Fruit fly (Drosophila melanogaster) whole organism, embryonic: ENCODE results near the gene CG4461.
A peak's percentile ranks its signal among the peaks of the same experiment; 100 is the strongest.

ENCODE experiments used
- B-H1 ChIP-seq: fragments of 200-800 bp; sonication (Bioruptor generic); IDR thresholded peaks from 3 replicates; pipeline ENCODE4 v1.3.6; 2022; ENCODE audit warnings: missing biosample characterization, missing genetic modification characterization
- Bteb2 ChIP-seq: fragments of 200-800 bp; sonication (Bioruptor generic); optimal IDR thresholded peaks from 2 replicates; lab custom pipeline; 2016; ENCODE audit warnings: missing biosample characterization, missing genetic modification characterization
- CG12659 ChIP-seq: fragments of 200-800 bp; sonication (Bioruptor generic); optimal IDR thresholded peaks from 3 replicates; lab custom pipeline; 2017; ENCODE audit warnings: mild to moderate bottlenecking, missing biosample characterization, missing genetic modification reagents, missing genetic modification characterization
- CG14710 ChIP-seq: fragments of 200-800 bp; sonication (Bioruptor generic); optimal IDR thresholded peaks from 3 replicates; lab custom pipeline; 2019; ENCODE audit warnings: missing biosample characterization, mild to moderate bottlenecking, missing genetic modification characterization, moderate library complexity
- CG1529 ChIP-seq: fragments of 200-800 bp; sonication (Bioruptor generic); optimal IDR thresholded peaks from 3 replicates; lab custom pipeline; 2018; ENCODE audit warnings: missing biosample characterization, missing genetic modification characterization
- CG15696 ChIP-seq: fragments of 200-800 bp; sonication (Bioruptor generic); optimal IDR thresholded peaks from 2 replicates; lab custom pipeline; 2019; ENCODE audit warnings: missing biosample characterization, mild to moderate bottlenecking, missing genetic modification characterization, moderate library complexity
- CG17612 ChIP-seq: fragments of 200-800 bp; sonication (Bioruptor generic); IDR thresholded peaks from 2 replicates; pipeline ENCODE4 v1.3.6; 2022; ENCODE audit warnings: missing biosample characterization, missing genetic modification characterization
- CG18476 ChIP-seq: fragments of 200-800 bp; sonication (Bioruptor generic); optimal IDR thresholded peaks from 2 replicates; lab custom pipeline; 2016; ENCODE audit warnings: missing biosample characterization, mild to moderate bottlenecking, missing genetic modification characterization
- CG18599 ChIP-seq: fragments of 200-800 bp; sonication (Bioruptor generic); optimal IDR thresholded peaks from 3 replicates; lab custom pipeline; 2017; ENCODE audit warnings: missing biosample characterization, missing genetic modification characterization, mild to moderate bottlenecking, moderate library complexity, missing genetic modification reagents
- CG4328 ChIP-seq: fragments of 200-800 bp; sonication (Bioruptor generic); optimal IDR thresholded peaks from 3 replicates; lab custom pipeline; 2017; ENCODE audit warnings: missing biosample characterization, missing genetic modification reagents, missing genetic modification characterization
- CG6175 ChIP-seq: fragments of 200-800 bp; sonication (Bioruptor generic); IDR thresholded peaks from 3 replicates; pipeline ENCODE4 v1.3.6; 2022; ENCODE audit warnings: missing biosample characterization, missing genetic modification characterization
- CG6683 ChIP-seq: fragments of 200-800 bp; sonication (Bioruptor generic); optimal IDR thresholded peaks from 2 replicates; lab custom pipeline; 2017; ENCODE audit warnings: missing biosample characterization, mild to moderate bottlenecking, missing genetic modification characterization, missing genetic modification reagents
- CG7372 ChIP-seq: fragments of 200-800 bp; sonication (Bioruptor generic); IDR thresholded peaks from 2 replicates; pipeline ENCODE4 v1.3.6; 2022; ENCODE audit warnings: missing biosample characterization, missing genetic modification characterization
- CG7839 ChIP-seq: fragments of 200-800 bp; sonication (Bioruptor generic); optimal IDR thresholded peaks from 3 replicates; lab custom pipeline; 2018; ENCODE audit warnings: missing biosample characterization, mild to moderate bottlenecking, missing genetic modification characterization, moderate library complexity
- CG7963 ChIP-seq: fragments of 200-800 bp; sonication (Bioruptor generic); IDR thresholded peaks from 3 replicates; pipeline ENCODE4 v1.3.6; 2022; ENCODE audit warnings: missing biosample characterization, missing genetic modification characterization; ENCODE audit not compliant: partially characterized antibody
- CG8290 ChIP-seq, 3 experiments: fragments of 200-800 bp; sonication (Bioruptor generic); optimal IDR thresholded peaks; 2 replicates each; lab custom pipeline; 2016 to 2019; ENCODE audit warnings: missing biosample characterization in 3 of 3, missing genetic modification characterization in 3 of 3, mild to moderate bottlenecking in 2 of 3, moderate library complexity in 1 of 3
- CG8388 ChIP-seq: fragments of 200-800 bp; sonication (Bioruptor generic); optimal IDR thresholded peaks from 2 replicates; lab custom pipeline; 2019; ENCODE audit warnings: missing biosample characterization, mild to moderate bottlenecking, missing genetic modification characterization, moderate library complexity
- CG9817 ChIP-seq: fragments of 200-800 bp; sonication (Bioruptor generic); optimal IDR thresholded peaks from 2 replicates; lab custom pipeline; 2018; ENCODE audit warnings: missing biosample characterization, mild to moderate bottlenecking, missing genetic modification characterization, moderate library complexity
- Dek ChIP-seq: fragments of 200-800 bp; sonication (Bioruptor generic); optimal IDR thresholded peaks from 3 replicates; lab custom pipeline; 2019; ENCODE audit warnings: missing biosample characterization, mild to moderate bottlenecking, missing genetic modification characterization, moderate library complexity
- Dll ChIP-seq: fragments of 200-800 bp; sonication (Bioruptor generic); IDR thresholded peaks from 4 replicates; pipeline ENCODE4 v1.3.6; 2022; ENCODE audit warnings: missing biosample characterization, missing genetic modification characterization; ENCODE audit not compliant: partially characterized antibody
- GATAe ChIP-seq: fragments of 200-800 bp; sonication (Bioruptor generic); conservative IDR thresholded peaks from 2 replicates; pipeline ENCODE4 v1.3.6; 2022; ENCODE audit warnings: missing biosample characterization, missing genetic modification characterization
- HmgZ ChIP-seq: fragments of 200-800 bp; sonication (Bioruptor generic); optimal IDR thresholded peaks from 2 replicates; lab custom pipeline; 2018; ENCODE audit warnings: missing biosample characterization, mild to moderate bottlenecking, missing genetic modification characterization
- Hr3 ChIP-seq: fragments of 200-800 bp; sonication (Bioruptor generic); optimal IDR thresholded peaks from 3 replicates; lab custom pipeline; 2016; ENCODE audit warnings: missing biosample characterization, missing genetic modification characterization
- Hr39 ChIP-seq: fragments of >200 bp; optimal IDR thresholded peaks from 2 replicates; lab custom pipeline; 2017
- Lpt ChIP-seq: fragments of >200 bp; optimal IDR thresholded peaks from 2 replicates; lab custom pipeline; 2018; ENCODE audit warnings: missing biosample characterization, missing genetic modification characterization
- Meics ChIP-seq: fragments of 200-800 bp; sonication (Bioruptor generic); optimal IDR thresholded peaks from 2 replicates; lab custom pipeline; 2017; ENCODE audit warnings: missing biosample characterization, mild to moderate bottlenecking, missing genetic modification characterization
- Opbp ChIP-seq: fragments of 200-800 bp; sonication (Bioruptor generic); IDR thresholded peaks from 3 replicates; pipeline ENCODE4 v1.3.6; 2022; ENCODE audit warnings: missing biosample characterization, missing genetic modification characterization; ENCODE audit not compliant: partially characterized antibody
- Side ChIP-seq: fragments of 200-800 bp; sonication (Bioruptor generic); optimal IDR thresholded peaks from 2 replicates; lab custom pipeline; 2016; ENCODE audit warnings: missing biosample characterization, missing genetic modification characterization
- Usf ChIP-seq: fragments of 200-800 bp; sonication (Bioruptor generic); optimal IDR thresholded peaks from 2 replicates; lab custom pipeline; 2017; ENCODE audit warnings: missing genotype, missing biosample characterization, missing genetic modification characterization
- cad ChIP-seq: fragments of >200 bp; optimal IDR thresholded peaks from 2 replicates; lab custom pipeline; 2017; ENCODE audit warnings: missing biosample characterization, missing genetic modification characterization
- cg ChIP-seq: fragments of 200-800 bp; sonication (Bioruptor generic); optimal IDR thresholded peaks from 3 replicates; lab custom pipeline; 2019; ENCODE audit warnings: missing biosample characterization, mild to moderate bottlenecking, missing genetic modification characterization, moderate library complexity
- chinmo ChIP-seq: fragments of 200-800 bp; sonication (Bioruptor generic); IDR thresholded peaks from 4 replicates; pipeline ENCODE4 v1.3.6; 2022; ENCODE audit warnings: missing biosample characterization, missing genetic modification characterization; ENCODE audit not compliant: partially characterized antibody
- chm ChIP-seq: fragments of 200-800 bp; sonication (Bioruptor generic); IDR thresholded peaks from 2 replicates; pipeline ENCODE4 v1.3.6; 2022; ENCODE audit warnings: missing biosample characterization, missing genetic modification characterization
- dan ChIP-seq: fragments of 200-800 bp; sonication (Bioruptor generic); IDR thresholded peaks from 2 replicates; pipeline ENCODE4 v1.3.6; 2022; ENCODE audit warnings: missing biosample characterization, missing genetic modification characterization
- dati ChIP-seq: fragments of 200-800 bp; sonication (Bioruptor generic); IDR thresholded peaks from 2 replicates; pipeline ENCODE4 v1.3.6; 2022; ENCODE audit warnings: missing biosample characterization, missing genetic modification characterization
- dpn ChIP-seq, 2 experiments: fragments of 200-800 bp; sonication (Bioruptor generic); optimal IDR thresholded peaks; 3 replicates each; lab custom pipeline; 2016; ENCODE audit warnings: missing biosample characterization in 2 of 2, missing genetic modification characterization in 2 of 2
- fd102C ChIP-seq: fragments of 200-800 bp; sonication (Bioruptor generic); optimal IDR thresholded peaks from 2 replicates; lab custom pipeline; 2018; ENCODE audit warnings: missing biosample characterization, mild to moderate bottlenecking, missing genetic modification characterization, moderate library complexity
- gem ChIP-seq: fragments of 200-800 bp; sonication (Bioruptor generic); optimal IDR thresholded peaks from 2 replicates; lab custom pipeline; 2019; ENCODE audit warnings: missing biosample characterization, mild to moderate bottlenecking, missing genetic modification characterization, moderate library complexity
- h ChIP-seq: fragments of >200 bp; optimal IDR thresholded peaks from 2 replicates; lab custom pipeline; 2017
- hb ChIP-seq: fragments of 200-800 bp; sonication (Bioruptor generic); IDR thresholded peaks from 3 replicates; pipeline ENCODE4 v1.3.6; 2022; ENCODE audit warnings: missing biosample characterization, missing genetic modification characterization; ENCODE audit not compliant: partially characterized antibody
- hbn ChIP-seq: fragments of 200-800 bp; sonication (Bioruptor generic); IDR thresholded peaks from 2 replicates; pipeline ENCODE4 v1.3.6; 2022; ENCODE audit warnings: missing biosample characterization, missing genetic modification characterization; ENCODE audit not compliant: partially characterized antibody
- otp ChIP-seq: fragments of 200-800 bp; sonication (Bioruptor generic); IDR thresholded peaks from 3 replicates; pipeline ENCODE4, ENCODE4 v1.3.6; 2022; ENCODE audit warnings: missing biosample characterization, missing genetic modification characterization
- p53 ChIP-seq: fragments of 200-800 bp; sonication (Bioruptor generic); optimal IDR thresholded peaks from 2 replicates; lab custom pipeline; 2016; ENCODE audit warnings: missing biosample characterization, missing genetic modification characterization
- pan ChIP-seq, 4 experiments: fragments of >200 bp in 3 of 4; fragments of 200-800 bp in 1 of 4; sonication (Bioruptor generic) in 1 of 4; optimal IDR thresholded peaks in 3 of 4; IDR thresholded peaks in 1 of 4; 2 replicates each; pipeline versions ENCODE4 v1.3.6 to Lab custom; 2017 to 2022; ENCODE audit warnings: missing biosample characterization in 2 of 4, missing genetic modification characterization in 2 of 4, mixed read lengths in 1 of 4
- psq ChIP-seq: fragments of 200-800 bp; sonication (Bioruptor generic); optimal IDR thresholded peaks from 2 replicates; lab custom pipeline; 2017; ENCODE audit warnings: missing biosample characterization, missing genetic modification characterization
- pzg ChIP-seq: fragments of 200-800 bp; sonication (Bioruptor generic); optimal IDR thresholded peaks from 3 replicates; lab custom pipeline; 2018; ENCODE audit warnings: missing biosample characterization, mild to moderate bottlenecking, missing genetic modification characterization, moderate library complexity
- row ChIP-seq: fragments of 200-800 bp; sonication (Bioruptor generic); IDR thresholded peaks from 3 replicates; pipeline ENCODE4 v1.3.6; 2022; ENCODE audit warnings: missing biosample characterization, missing genetic modification characterization
- tgo ChIP-seq: fragments of 200-800 bp; sonication (Bioruptor generic); IDR thresholded peaks from 3 replicates; pipeline ENCODE4 v1.3.6; 2022; ENCODE audit warnings: missing biosample characterization, missing genetic modification characterization
- unpg ChIP-seq: fragments of 200-800 bp; sonication (Bioruptor generic); optimal IDR thresholded peaks from 3 replicates; lab custom pipeline; 2018; ENCODE audit warnings: missing biosample characterization, mild to moderate bottlenecking, missing genetic modification characterization, moderate library complexity
- zfh2 ChIP-seq: fragments of 200-800 bp; sonication (Bioruptor generic); optimal IDR thresholded peaks from 2 replicates; lab custom pipeline; 2016; ENCODE audit warnings: missing biosample characterization, missing genetic modification characterization

Gene CG4461

DNA sequence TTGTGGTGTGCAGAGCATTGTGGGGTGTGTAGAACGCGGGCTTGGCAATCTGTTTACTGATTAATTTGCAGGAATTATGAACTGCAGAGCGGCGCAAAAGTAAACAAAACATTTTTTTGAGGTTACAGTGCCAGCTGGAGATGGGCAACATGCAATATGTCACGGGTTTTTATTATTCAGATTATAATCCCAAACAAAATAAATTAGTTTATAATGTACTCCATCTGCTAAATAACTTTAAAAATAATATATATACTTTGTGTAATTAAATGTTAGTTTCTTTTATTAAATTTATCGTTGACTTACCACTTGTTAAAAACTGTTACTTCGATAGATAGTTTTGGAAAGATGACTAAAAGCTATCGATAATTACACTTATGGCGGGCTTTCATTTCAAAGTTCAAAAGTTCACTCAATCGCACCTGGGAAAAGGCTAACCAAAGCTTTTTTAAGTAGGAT, 4.3 kb upstream of the CG4461 start, which contains the start of gene Fdx1 (continued):
- peak; percentile 47 for TF ChIP-seq CG18599 (GFP tag; lab: Kevin White, UChicago)
- peak; percentile 0 for TF ChIP-seq CG8290 (GFP tag; optimal IDR thresholded peaks at IDR 0.05; lab: Kevin White, UChicago)
- TF ChIP-seq CG8290 (tag; optimal IDR thresholded peaks at IDR 0.05; lab: Kevin White, UChicago), result no peak
- no peak for TF ChIP-seq Lpt (GFP tag; lab: Kevin White, UChicago)
- TF ChIP-seq Hr3, result peak; percentile 35
- no peak for TF ChIP-seq cad
- TF ChIP-seq chm (GFP tag; lab: Robert Waterston, UW), result no peak
- no peak for TF ChIP-seq dan (GFP tag; lab: Robert Waterston, UW)
- peak in 1 of 2 experiments; percentile 59 for TF ChIP-seq dpn (GFP tag; optimal IDR thresholded peaks at IDR 0.05; lab: Kevin White, UChicago)
- TF ChIP-seq CG6683 (GFP tag; lab: Kevin White, UChicago), result no peak
- TF ChIP-seq tgo (GFP tag; lab: Robert Waterston, UW), result peak; percentile 28; the same call in 2 of the 3 replicates
- no peak for TF ChIP-seq GATAe (GFP tag; lab: Robert Waterston, UW)
- no peak for TF ChIP-seq hb
- TF ChIP-seq CG7839 (tag; lab: Kevin White, UChicago), result peak; percentile 32
- peak; percentile 45 for TF ChIP-seq pzg (GFP tag; lab: Kevin White, UChicago)
- TF ChIP-seq gem (tag; lab: Kevin White, UChicago), result peak; percentile 67
- peak; percentile 27 for TF ChIP-seq CG12659 (GFP tag; lab: Kevin White, UChicago)
- peak; percentile 30; the same call in 1 of the 2 replicates for TF ChIP-seq CG7372 (GFP tag; lab: Robert Waterston, UW)
- TF ChIP-seq CG9817 (tag; lab: Kevin White, UChicago), result peak; percentile 25
- TF ChIP-seq Hr39 (lab: Kevin White, UChicago), result no peak
- TF ChIP-seq chinmo, result no peak
- no peak for TF ChIP-seq CG4328
- TF ChIP-seq p53 (GFP tag; lab: Kevin White, UChicago), result no peak
- no peak for TF ChIP-seq CG15696 (tag; lab: Kevin White, UChicago)
- peak; percentile 30 for TF ChIP-seq CG18476 (GFP tag; lab: Kevin White, UChicago)
- no peak for TF ChIP-seq psq
- no peak for TF ChIP-seq h (lab: Kevin White, UChicago)
- TF ChIP-seq Dll, result peak; percentile 80
- TF ChIP-seq Side (GFP tag; lab: Kevin White, UChicago), result no peak
- TF ChIP-seq Dek (tag; lab: Kevin White, UChicago), result peak; percentile 15
- no peak for TF ChIP-seq Bteb2 (GFP tag; lab: Kevin White, UChicago)
- peak; percentile 84 for TF ChIP-seq row
- no peak for TF ChIP-seq fd102C (GFP tag; lab: Kevin White, UChicago)
- TF ChIP-seq Usf (GFP tag; lab: Kevin White, UChicago), result no peak
- peak; percentile 59 for TF ChIP-seq hbn (GFP tag; lab: Robert Waterston, UW)
- TF ChIP-seq Meics (GFP tag; lab: Kevin White, UChicago), result peak; percentile 42
- peak; percentile 44 for TF ChIP-seq unpg (GFP tag; lab: Kevin White, UChicago)
- TF ChIP-seq CG6175 (GFP tag; lab: Robert Waterston, UW), result no peak
- TF ChIP-seq CG8388 (GFP tag; lab: Kevin White, UChicago), result peak; percentile 40
- TF ChIP-seq CG7963 (GFP tag; lab: Robert Waterston, UW), result no peak
- TF ChIP-seq CG1529 (GFP tag; lab: Kevin White, UChicago), result no peak
- peak; percentile 49 for TF ChIP-seq HmgZ (tag; lab: Kevin White, UChicago)
- no peak; the same call in 2 of the 3 replicates for TF ChIP-seq Opbp (GFP tag; lab: Robert Waterston, UW)
- no peak for TF ChIP-seq CG17612
- no peak for TF ChIP-seq cg (GFP tag; lab: Kevin White, UChicago)
- no peak for TF ChIP-seq dati (GFP tag; lab: Robert Waterston, UW)
- no peak for TF ChIP-seq B-H1
- peak; percentile 49 for TF ChIP-seq CG14710 (tag; lab: Kevin White, UChicago)
- peak; percentile 12 for TF ChIP-seq zfh2 (GFP tag; lab: Kevin White, UChicago)
- no peak for TF ChIP-seq otp (GFP tag; lab: Robert Waterston, UW)
- no peak for TF ChIP-seq pan (optimal IDR thresholded peaks at IDR 0.05; lab: Kevin White, UChicago)
- TF ChIP-seq pan (GFP tag; optimal IDR thresholded peaks at IDR 0.05 in 1 of 2, IDR thresholded peaks at IDR 0.05 in 1 of 2), result peak in 1 of 2 experiments; percentile 15
